Fruit fly (Drosophila melanogaster): ENCODE data around the gene gammaSnap2.
A peak's percentile ranks its signal among the peaks of the same experiment; 100 is the strongest.

The gammaSnap2 gene

dm6 chr3R:10168483-10169064 is 47.4 kb upstream of the gammaSnap2 start:
- no peak for TF ChIP-seq tin (GFP tag; optimal IDR thresholded peaks at IDR 0.05)
- peak; percentile 42 for TF ChIP-seq luna (GFP tag; optimal IDR thresholded peaks at IDR 0.05)
- peak; percentile 10 for TF ChIP-seq Hand (GFP tag; optimal IDR thresholded peaks at IDR 0.05)
- no peak for TF ChIP-seq CG8359 (GFP tag; optimal IDR thresholded peaks at IDR 0.05; ENCODE audit: borderline replicate concordance)
- TF ChIP-seq trh (GFP tag; optimal IDR thresholded peaks at IDR 0.05): no peak
- TF ChIP-seq Nf-YB (GFP tag; optimal IDR thresholded peaks at IDR 0.05): no peak
- no peak for TF ChIP-seq crp (GFP tag; optimal IDR thresholded peaks at IDR 0.05)
- peak; percentile 6 for TF ChIP-seq CG12071 (GFP tag; optimal IDR thresholded peaks at IDR 0.05)
- TF ChIP-seq scrt (GFP tag; optimal IDR thresholded peaks at IDR 0.05): no peak
- no peak for TF ChIP-seq CG4424 (GFP tag; optimal IDR thresholded peaks at IDR 0.05)
- no peak for TF ChIP-seq CG15514 (GFP tag; optimal IDR thresholded peaks at IDR 0.05)
- TF ChIP-seq sr (GFP tag; IDR thresholded peaks at IDR 0.05): no peak
- peak; percentile 43 for TF ChIP-seq ac (GFP tag; optimal IDR thresholded peaks at IDR 0.05)
- TF ChIP-seq CG9876 (GFP tag; optimal IDR thresholded peaks at IDR 0.05): no peak
- peak; percentile 46 for TF ChIP-seq CG17385 (GFP tag; optimal IDR thresholded peaks at IDR 0.05)
- no peak for TF ChIP-seq CG8290 (GFP tag; optimal IDR thresholded peaks at IDR 0.05)
- TF ChIP-seq CG8290 (tag; optimal IDR thresholded peaks at IDR 0.05): peak in 1 of 2 experiments; percentile 78
- no peak for TF ChIP-seq CG15073 (GFP tag; optimal IDR thresholded peaks at IDR 0.05)
- TF ChIP-seq kay (GFP tag; optimal IDR thresholded peaks at IDR 0.05): no peak
- peak; percentile 17 for TF ChIP-seq CG9609 (GFP tag; optimal IDR thresholded peaks at IDR 0.05)
- TF ChIP-seq CG11093 (GFP tag; IDR thresholded peaks at IDR 0.05): no peak
- TF ChIP-seq slou (GFP tag; optimal IDR thresholded peaks at IDR 0.05): no peak
- peak; percentile 37 for TF ChIP-seq CG32532 (GFP tag; IDR thresholded peaks at IDR 0.05)
- no peak for TF ChIP-seq gt (GFP tag; IDR thresholded peaks at IDR 0.05)
- no peak for TF ChIP-seq onecut (GFP tag; IDR thresholded peaks at IDR 0.05)
- no peak for TF ChIP-seq Hr39 (optimal IDR thresholded peaks at IDR 0.05)
- TF ChIP-seq Dp (GFP tag; optimal IDR thresholded peaks at IDR 0.05): no peak
- TF ChIP-seq CG7745 (tag; optimal IDR thresholded peaks at IDR 0.05): no peak
- no peak for TF ChIP-seq CG16815 (GFP tag; optimal IDR thresholded peaks at IDR 0.05)
- peak; percentile 7 for TF ChIP-seq jumu (GFP tag; optimal IDR thresholded peaks at IDR 0.05)
- TF ChIP-seq CG16813 (GFP tag; IDR thresholded peaks at IDR 0.05; ENCODE audit: partially characterized antibody): no peak
- TF ChIP-seq Asciz (GFP tag; optimal IDR thresholded peaks at IDR 0.05): no peak
- TF ChIP-seq seq (GFP tag; IDR thresholded peaks at IDR 0.05): peak; percentile 45; the same call in 1 of the 2 replicates
- no peak for TF ChIP-seq vfl (GFP tag; optimal IDR thresholded peaks at IDR 0.05)
- no peak for TF ChIP-seq Mrtf (GFP tag; IDR thresholded peaks at IDR 0.05)
- 0 out of 2 replicates have a peak, but pooled peaks have one; percentile 7 for TF ChIP-seq Awh (GFP tag; IDR thresholded peaks at IDR 0.05)
- TF ChIP-seq Abd-B (GFP tag; optimal IDR thresholded peaks at IDR 0.05): no peak
- no peak for TF ChIP-seq YL-1 (GFP tag; optimal IDR thresholded peaks at IDR 0.05)
- no peak for TF ChIP-seq CG10654 (GFP tag; optimal IDR thresholded peaks at IDR 0.05)
- no peak for TF ChIP-seq CG10267 (tag; optimal IDR thresholded peaks at IDR 0.05)
- TF ChIP-seq row (GFP tag; IDR thresholded peaks at IDR 0.05): peak; percentile 51; the same call in 2 of the 3 replicates
- TF ChIP-seq CG18262 (tag; optimal IDR thresholded peaks at IDR 0.05): peak; percentile 1
- no peak for TF ChIP-seq CG6175 (GFP tag; IDR thresholded peaks at IDR 0.05)
- no peak for TF ChIP-seq CG17612 (GFP tag; IDR thresholded peaks at IDR 0.05)
- peak; percentile 13 for TF ChIP-seq ewg (GFP tag; optimal IDR thresholded peaks at IDR 0.05)
- TF ChIP-seq CG8924 (tag; optimal IDR thresholded peaks at IDR 0.05): peak; percentile 10
- no peak for TF ChIP-seq MBD-R2 (GFP tag; IDR thresholded peaks at IDR 0.05)
- TF ChIP-seq CHES-1-like (GFP tag; optimal IDR thresholded peaks at IDR 0.05): peak; percentile 4
- TF ChIP-seq trem (tag; optimal IDR thresholded peaks at IDR 0.05): no peak
- TF ChIP-seq klu (GFP tag; IDR thresholded peaks at IDR 0.05): no peak
- peak; percentile 49 for TF ChIP-seq CG3407 (GFP tag; optimal IDR thresholded peaks at IDR 0.05)

Data from whole organism, embryonic.